Worm (Caenorhabditis elegans): ENCODE data around the gene nhx-6.

The nhx-6 gene

DNA sequence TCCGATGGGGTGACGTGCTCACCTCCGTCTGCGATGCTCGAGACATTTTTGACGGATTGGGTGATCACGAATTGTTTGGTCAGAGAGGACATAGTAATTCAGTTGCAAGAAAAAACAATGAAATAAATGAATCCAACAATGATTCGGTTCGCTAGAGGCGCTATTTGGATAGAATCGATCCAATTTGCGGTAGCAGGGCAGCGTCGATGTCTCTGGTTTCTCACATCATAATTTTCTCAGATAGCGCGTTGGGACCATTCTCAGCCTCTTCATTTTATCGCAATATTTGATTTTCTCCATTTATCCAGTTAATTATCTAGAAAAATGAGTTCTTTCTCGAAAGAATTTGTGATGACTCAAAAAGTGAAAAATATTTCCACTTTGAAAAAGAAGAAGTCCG lies 35.8 kb downstream of the nhx-6 start, which contains the start of gene sdz-18:
Gene sdz-18 (minus strand): TSS at position 101 of the 400 bp plus-strand sequence.
- TF ChIP-seq unc-62 (GFP tag; optimal IDR thresholded peaks at IDR 0.05) (no peak), eor-1 (tag; optimal IDR thresholded peaks at IDR 0.05) (no peak), fos-1 (tag; optimal IDR thresholded peaks at IDR 0.05) (no peak)

DNA sequence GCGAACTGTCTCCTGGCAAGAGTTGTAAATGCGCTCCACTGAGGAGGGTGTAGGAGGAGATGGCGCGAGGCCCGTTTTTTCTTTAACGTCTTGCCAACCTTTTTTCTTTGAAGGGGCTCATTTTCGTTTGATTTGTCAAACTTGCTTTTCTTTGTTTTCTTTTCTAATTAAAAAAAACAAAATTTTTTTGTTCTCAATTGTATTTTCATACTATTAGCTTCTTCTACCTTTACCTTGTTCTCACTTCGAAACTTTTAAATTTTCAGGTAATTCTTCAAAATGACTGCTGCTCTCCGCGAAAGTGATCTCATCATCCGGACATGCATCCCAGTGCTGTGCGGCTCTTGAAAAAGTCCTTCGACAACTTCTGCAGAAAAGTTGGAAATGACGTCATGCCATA lies 39.3 kb downstream of the nhx-6 start, which contains the start of gene fbxa-184:
Gene fbxa-184 (plus strand): TSS at position 301 of the 400 bp plus-strand sequence.
- TF ChIP-seq ceh-28 (tag; optimal IDR thresholded peaks at IDR 0.05) (no peak), skn-1 (tag; optimal IDR thresholded peaks at IDR 0.05) (no peak), ztf-11 (tag; optimal IDR thresholded peaks at IDR 0.05) (no peak), ceh-9 (tag; optimal IDR thresholded peaks at IDR 0.05) (no peak), pqm-1 (tag; optimal IDR thresholded peaks at IDR 0.05) (no peak), aly-2 (tag; optimal IDR thresholded peaks at IDR 0.05) (no peak), egl-27 (tag; optimal IDR thresholded peaks at IDR 0.05) (no peak), elt-2 (tag; optimal IDR thresholded peaks at IDR 0.05) (no peak), nhr-77 (tag; optimal IDR thresholded peaks at IDR 0.05) (no peak), ZK546.5 (tag; optimal IDR thresholded peaks at IDR 0.05) (no peak), nhr-12 (tag; optimal IDR thresholded peaks at IDR 0.05) (no peak), nhr-25 (tag; optimal IDR thresholded peaks at IDR 0.05) (no peak), unc-39 (tag; optimal IDR thresholded peaks at IDR 0.05) (no peak), elt-1 (tag; optimal IDR thresholded peaks at IDR 0.05) (no peak), daf-12 (tag; optimal IDR thresholded peaks at IDR 0.05) (no peak), zag-1 (tag; optimal IDR thresholded peaks at IDR 0.05) (no peak), mdl-1 (tag; optimal IDR thresholded peaks at IDR 0.05) (no peak), fos-1 (tag; optimal IDR thresholded peaks at IDR 0.05) (no peak), lsy-12 (tag; optimal IDR thresholded peaks at IDR 0.05) (no peak), nfya-1 (tag; optimal IDR thresholded peaks at IDR 0.05; ENCODE audit: insufficient read depth) (no peak)

DNA sequence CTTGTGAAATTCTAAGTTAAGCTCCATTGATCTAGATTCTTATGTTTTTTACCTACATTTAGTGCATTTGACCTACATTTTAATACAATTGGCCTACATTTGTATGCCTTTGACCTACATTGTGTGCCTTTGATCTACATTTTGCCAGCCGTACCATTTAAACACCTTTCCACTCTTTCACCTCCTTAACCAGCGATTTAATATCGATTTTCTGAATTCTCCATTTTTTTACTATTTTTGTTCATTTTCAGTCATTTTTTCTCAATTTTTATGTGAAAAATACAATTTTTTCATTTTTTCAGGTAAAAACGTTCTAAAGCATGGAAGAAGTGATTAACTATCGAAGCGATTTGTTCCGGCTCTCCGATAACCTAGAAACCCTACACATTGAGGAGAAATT lies 42.3 kb downstream of the nhx-6 start, which contains the start of gene btb-7:
Gene btb-7 (plus strand): TSS at position 301 of the 400 bp plus-strand sequence.
- TF ChIP-seq nhr-11 (tag; optimal IDR thresholded peaks at IDR 0.05) = no peak
- TF ChIP-seq nhr-28 (tag; optimal IDR thresholded peaks at IDR 0.05) = no peak
- no peak for TF ChIP-seq nhr-67 (tag; optimal IDR thresholded peaks at IDR 0.05)
- no peak for TF ChIP-seq nhr-23 (tag; optimal IDR thresholded peaks at IDR 0.05)
- TF ChIP-seq daf-12 (tag; optimal IDR thresholded peaks at IDR 0.05) = no peak
- no peak for TF ChIP-seq zag-1 (tag; optimal IDR thresholded peaks at IDR 0.05)
- no peak for TF ChIP-seq nhr-237 (tag; optimal IDR thresholded peaks at IDR 0.05)
- no peak for TF ChIP-seq R02D3.7 (tag; optimal IDR thresholded peaks at IDR 0.05)
- no peak for TF ChIP-seq nhr-12 (tag; optimal IDR thresholded peaks at IDR 0.05)
- no peak for TF ChIP-seq fkh-10 (GFP tag; optimal IDR thresholded peaks at IDR 0.05)
- TF ChIP-seq mml-1 (tag; optimal IDR thresholded peaks at IDR 0.05) = no peak
- TF ChIP-seq snpc-4 (tag; optimal IDR thresholded peaks at IDR 0.05) = no peak
- no peak for TF ChIP-seq hmg-11 (tag; optimal IDR thresholded peaks at IDR 0.05)
- no peak for TF ChIP-seq elt-2 (tag; optimal IDR thresholded peaks at IDR 0.05)
- no peak for TF ChIP-seq fos-1 (tag; optimal IDR thresholded peaks at IDR 0.05)
- TF ChIP-seq lsy-12 (tag; optimal IDR thresholded peaks at IDR 0.05) = no peak

DNA sequence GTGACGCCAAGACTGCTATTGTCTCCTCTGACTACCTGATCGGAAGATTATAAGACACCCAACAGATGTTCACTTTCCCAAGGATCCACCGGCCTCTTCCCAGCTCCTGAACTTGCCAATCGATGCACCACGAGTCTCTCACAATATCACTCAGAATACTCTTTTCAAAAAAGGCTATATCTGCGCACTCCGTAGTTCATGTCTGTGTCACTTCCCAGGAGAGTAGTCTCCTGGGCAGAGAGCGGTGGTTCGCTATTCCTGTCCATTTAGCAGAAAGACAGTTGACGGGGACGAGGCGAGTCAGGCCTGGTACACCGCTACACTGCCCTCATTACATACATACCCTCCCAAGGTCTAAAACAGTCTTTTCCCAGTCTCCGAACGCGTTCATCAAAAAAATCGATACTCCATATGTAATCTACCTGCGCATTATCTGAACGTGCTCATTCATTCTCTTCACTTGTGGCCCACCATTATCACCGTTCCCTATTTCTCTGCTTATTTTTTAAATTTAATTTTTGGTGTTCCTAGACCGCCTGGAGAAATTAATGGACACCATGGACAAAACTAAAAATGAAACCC lies 44.2 kb downstream of the nhx-6 start, which contains the start of gene btb-6:
Gene btb-6 (plus strand): TSS at position 532 of the 582 bp plus-strand sequence.
- TF ChIP-seq mml-1 (tag; optimal IDR thresholded peaks at IDR 0.05) = no peak
- no peak for TF ChIP-seq nhr-76 (tag; optimal IDR thresholded peaks at IDR 0.05)
- TF ChIP-seq pha-4 (tag; optimal IDR thresholded peaks at IDR 0.05) = no peak
- no peak for TF ChIP-seq ceh-28 (tag; optimal IDR thresholded peaks at IDR 0.05)
- TF ChIP-seq nhr-25 (tag; optimal IDR thresholded peaks at IDR 0.05) = no peak
- no peak for TF ChIP-seq lin-15B (tag; optimal IDR thresholded peaks at IDR 0.05)
- TF ChIP-seq zag-1 (tag; optimal IDR thresholded peaks at IDR 0.05) = no peak
- no peak for TF ChIP-seq ceh-82 (tag; optimal IDR thresholded peaks at IDR 0.05)
- TF ChIP-seq nfya-1 (tag; optimal IDR thresholded peaks at IDR 0.05; ENCODE audit: insufficient read depth) = no peak
- no peak for TF ChIP-seq skn-1 (tag; optimal IDR thresholded peaks at IDR 0.05)

DNA sequence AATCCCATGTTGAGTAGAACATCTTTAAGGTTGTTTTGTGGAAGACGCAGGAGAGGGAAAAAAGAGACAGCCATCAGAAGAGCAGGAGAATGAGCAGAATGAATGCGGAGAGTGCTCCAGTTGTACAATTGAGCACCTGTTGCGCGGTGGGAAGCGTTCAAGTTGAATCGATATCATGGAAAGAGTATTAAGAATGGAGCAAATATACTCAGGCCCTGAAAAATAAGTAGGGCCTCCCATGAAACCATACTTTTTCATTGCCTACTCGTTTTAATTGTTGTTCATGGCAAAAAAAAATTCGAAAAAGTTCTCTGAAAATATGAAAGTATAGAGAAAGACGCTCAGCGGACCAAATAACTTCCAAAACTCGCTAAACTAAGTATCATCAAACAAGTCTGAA lies 48.5 kb downstream of the nhx-6 start, which contains the start of gene fbxb-48:
Gene fbxb-48 (minus strand): TSS at position 101 of the 400 bp plus-strand sequence.
- TF ChIP-seq nhr-28 (tag; optimal IDR thresholded peaks at IDR 0.05) = no peak
- no peak for TF ChIP-seq daf-12 (tag; optimal IDR thresholded peaks at IDR 0.05)
- TF ChIP-seq ZK546.5 (tag; optimal IDR thresholded peaks at IDR 0.05) = no peak
- TF ChIP-seq egl-5 (tag; optimal IDR thresholded peaks at IDR 0.05) = no peak
- no peak for TF ChIP-seq elt-2 (tag; optimal IDR thresholded peaks at IDR 0.05)
- no peak for TF ChIP-seq R02D3.7 (tag; optimal IDR thresholded peaks at IDR 0.05)
- no peak for TF ChIP-seq snpc-4 (tag; optimal IDR thresholded peaks at IDR 0.05)
- TF ChIP-seq pqm-1 (tag; optimal IDR thresholded peaks at IDR 0.05) = no peak
- TF ChIP-seq nhr-11 (tag; optimal IDR thresholded peaks at IDR 0.05) = no peak
- no peak for TF ChIP-seq jun-1 (tag; optimal IDR thresholded peaks at IDR 0.05)
- no peak for TF ChIP-seq ceh-82 (tag; optimal IDR thresholded peaks at IDR 0.05)
- no peak for TF ChIP-seq nhr-77 (tag; optimal IDR thresholded peaks at IDR 0.05)
- no peak for TF ChIP-seq lin-39 (tag; optimal IDR thresholded peaks at IDR 0.05)
- TF ChIP-seq unc-62 (GFP tag; optimal IDR thresholded peaks at IDR 0.05) = no peak
- TF ChIP-seq elt-3 (tag; optimal IDR thresholded peaks at IDR 0.05) = no peak
- TF ChIP-seq aly-2 (tag; optimal IDR thresholded peaks at IDR 0.05) = no peak
